Worm (Caenorhabditis elegans): ENCODE results near the gene dao-2.

ce11 chrII:4527800-4528199, 35.0 kb upstream of the dao-2 start, which contains the start of gene sra-35:
- TF ChIP-seq hnd-1 (tag; optimal IDR thresholded peaks at IDR 0.05) = no peak
- TF ChIP-seq tbx-37 (GFP tag; conservative IDR thresholded peaks at IDR 0.05) = no peak
- no peak for TF ChIP-seq ama-1 (optimal IDR thresholded peaks at IDR 0.05)
- TF ChIP-seq ets-7 (tag; optimal IDR thresholded peaks at IDR 0.05) = no peak
- no peak for TF ChIP-seq hmbx-1 (tag; optimal IDR thresholded peaks at IDR 0.05)
- no peak for TF ChIP-seq flt-1 (GFP tag; IDR thresholded peaks at IDR 0.05)
- no peak for TF ChIP-seq hmg-4 (GFP tag; optimal IDR thresholded peaks at IDR 0.05)
- no peak for TF ChIP-seq aly-1 (tag; optimal IDR thresholded peaks at IDR 0.05)
- TF ChIP-seq B0310.2 (tag; optimal IDR thresholded peaks at IDR 0.05) = no peak
- no peak for TF ChIP-seq pes-1 (GFP tag; IDR thresholded peaks at IDR 0.05)
